Fruit fly (Drosophila melanogaster): ENCODE data around the gene Nelf-A.

Gene Nelf-A

dm6 chr3R:21195210-21195967 lies 28.1 kb upstream of the Nelf-A start (continued):
- TF ChIP-seq pfk (GFP tag; optimal IDR thresholded peaks at IDR 0.05), result no peak
- 0 out of 2 replicates have a peak, but pooled peaks have one; percentile 34 for TF ChIP-seq CG9932 (GFP tag; IDR thresholded peaks at IDR 0.05)
- no peak for TF ChIP-seq CG32532 (GFP tag; IDR thresholded peaks at IDR 0.05)
- TF ChIP-seq nerfin-1 (tag; optimal IDR thresholded peaks at IDR 0.05), result no peak
- TF ChIP-seq CG18262 (tag; optimal IDR thresholded peaks at IDR 0.05), result peak; percentile 8
- TF ChIP-seq Doc2 (GFP tag; IDR thresholded peaks at IDR 0.05), result no peak
- no peak for TF ChIP-seq Chrac-16 (GFP tag; optimal IDR thresholded peaks at IDR 0.05)
- TF ChIP-seq CG7839 (tag; optimal IDR thresholded peaks at IDR 0.05), result peak; percentile 2
- no peak for TF ChIP-seq CG13894 (tag; optimal IDR thresholded peaks at IDR 0.05)
- TF ChIP-seq CG12299 (tag; optimal IDR thresholded peaks at IDR 0.05), result no peak
- TF ChIP-seq jigr1 (GFP tag; IDR thresholded peaks at IDR 0.05), result no peak

- TF ChIP-seq Med (GFP tag), result peak; percentile 18
- no peak for TF ChIP-seq Elba2 (GFP tag; optimal IDR thresholded peaks at IDR 0.05)
- TF ChIP-seq sqz (GFP tag; optimal IDR thresholded peaks at IDR 0.05), result no peak
- no peak for TF ChIP-seq crol (GFP tag; IDR thresholded peaks at IDR 0.05)
Observed at dm6 chr3R:21197566-21197965, 25.9 kb upstream of the Nelf-A start.

dm6 chr3R:21198073-21198472 lies 25.4 kb upstream of the Nelf-A start:
- TF ChIP-seq exex (tag; optimal IDR thresholded peaks at IDR 0.05) (peak; percentile 97), CG14441 (GFP tag; IDR thresholded peaks at IDR 0.05) (0 out of 2 replicates have a peak, but pooled peaks have one; percentile 17), CG18599 (GFP tag; optimal IDR thresholded peaks at IDR 0.05) (peak; percentile 2), schlank (tag; optimal IDR thresholded peaks at IDR 0.05) (peak; percentile 2), B-H2 (GFP tag; optimal IDR thresholded peaks at IDR 0.05) (peak; percentile 36), cwo (GFP tag; optimal IDR thresholded peaks at IDR 0.05) (peak; percentile 60), C15 (GFP tag; IDR thresholded peaks at IDR 0.05) (0 out of 3 replicates have a peak, but pooled peaks have one; percentile 38), Myb (GFP tag; optimal IDR thresholded peaks at IDR 0.05) (no peak), CG8290 (GFP tag; optimal IDR thresholded peaks at IDR 0.05) (no peak), CG8290 (tag; optimal IDR thresholded peaks at IDR 0.05) (peak in 1 of 2 experiments; percentile 5), mirr (GFP tag; optimal IDR thresholded peaks at IDR 0.05) (peak; percentile 93), Vsx1 (GFP tag; optimal IDR thresholded peaks at IDR 0.05) (no peak), GATAe (GFP tag; conservative IDR thresholded peaks at IDR 0.05) (peak; percentile 53), HmgZ (tag; optimal IDR thresholded peaks at IDR 0.05) (peak; percentile 15), sug (tag; optimal IDR thresholded peaks at IDR 0.05) (peak; percentile 100), sd (tag; optimal IDR thresholded peaks at IDR 0.05) (peak; percentile 83), CG8944 (GFP tag; optimal IDR thresholded peaks at IDR 0.05) (no peak), Med (GFP tag) (peak; percentile 57), yki (optimal IDR thresholded peaks at IDR 0.05) (no peak), caup (GFP tag; optimal IDR thresholded peaks at IDR 0.05; ENCODE audit: severe bottlenecking) (peak; percentile 28), ind (GFP tag; optimal IDR thresholded peaks at IDR 0.05) (no peak), CG10543 (GFP tag; optimal IDR thresholded peaks at IDR 0.05) (peak; percentile 20), peb (GFP tag; IDR thresholded peaks at IDR 0.05) (0 out of 2 replicates have a peak, but pooled peaks have one; percentile 18), CG17912 (GFP tag; optimal IDR thresholded peaks at IDR 0.05) (no peak), CG9609 (GFP tag; optimal IDR thresholded peaks at IDR 0.05) (no peak), Fer1 (GFP tag; optimal IDR thresholded peaks at IDR 0.05) (peak; percentile 32), CG11093 (GFP tag; IDR thresholded peaks at IDR 0.05) (no peak), rib (GFP tag; IDR thresholded peaks at IDR 0.05) (peak; percentile 63; the same call in 1 of the 2 replicates), CG6813 (GFP tag; optimal IDR thresholded peaks at IDR 0.05) (peak; percentile 13), CG4424 (GFP tag; optimal IDR thresholded peaks at IDR 0.05) (no peak), lab (GFP tag; optimal IDR thresholded peaks at IDR 0.05) (peak; percentile 74), Pdp1 (GFP tag; optimal IDR thresholded peaks at IDR 0.05) (peak in 1 of 2 experiments; percentile 74), grn (GFP tag; optimal IDR thresholded peaks at IDR 0.05) (peak; percentile 83)
